Fruit fly (Drosophila melanogaster): ENCODE measurements around the gene Gas41.

Gene Gas41

dm6 chr2L:6956725-6957124 lies 6.7 kb upstream of the Gas41 start, which contains the start of the genes CG13775 and CG3430 (continued):
- TF ChIP-seq Hand (GFP tag; optimal IDR thresholded peaks at IDR 0.05) (no peak), Opbp (GFP tag; IDR thresholded peaks at IDR 0.05; ENCODE audit: partially characterized antibody) (peak; percentile 70; the same call in 2 of the 3 replicates), CG34422 (GFP tag; IDR thresholded peaks at IDR 0.05) (0 out of 3 replicates have a peak, but pooled peaks have one; percentile 45), kay (GFP tag; optimal IDR thresholded peaks at IDR 0.05) (no peak), ara (GFP tag; IDR thresholded peaks at IDR 0.05) (no peak), Drgx (GFP tag; IDR thresholded peaks at IDR 0.05) (no peak), Kr (GFP tag; optimal IDR thresholded peaks at IDR 0.05) (no peak), ac (GFP tag; optimal IDR thresholded peaks at IDR 0.05) (no peak), Xbp1 (GFP tag; optimal IDR thresholded peaks at IDR 0.05) (peak; percentile 19), Antp (GFP tag; optimal IDR thresholded peaks at IDR 0.05) (peak; percentile 62), Dll (GFP tag; IDR thresholded peaks at IDR 0.05; ENCODE audit: partially characterized antibody) (peak; percentile 69), TFAM (GFP tag; optimal IDR thresholded peaks at IDR 0.05) (no peak), Oaz (GFP tag; IDR thresholded peaks at IDR 0.05) (no peak), bowl (GFP tag; IDR thresholded peaks at IDR 0.05) (no peak), sens-2 (GFP tag; IDR thresholded peaks at IDR 0.05) (no peak), cwo (GFP tag; optimal IDR thresholded peaks at IDR 0.05) (no peak), insv (GFP tag; optimal IDR thresholded peaks at IDR 0.05) (peak in 1 of 2 experiments; percentile 7), crol (GFP tag; IDR thresholded peaks at IDR 0.05) (no peak), al (GFP tag; IDR thresholded peaks at IDR 0.05) (no peak), fu2 (GFP tag; optimal IDR thresholded peaks at IDR 0.05) (no peak), fd3F (GFP tag; optimal IDR thresholded peaks at IDR 0.05) (no peak), CG43689 (GFP tag; IDR thresholded peaks at IDR 0.05) (no peak), CG6254 (GFP tag; optimal IDR thresholded peaks at IDR 0.05) (no peak), seq (GFP tag; IDR thresholded peaks at IDR 0.05) (0 out of 2 replicates have a peak, but pooled peaks have one; percentile 45), CG6175 (GFP tag; IDR thresholded peaks at IDR 0.05) (no peak), CG8290 (GFP tag; optimal IDR thresholded peaks at IDR 0.05) (peak; percentile 3), CG8290 (tag; optimal IDR thresholded peaks at IDR 0.05) (peak in 1 of 2 experiments; percentile 62), unc-4 (GFP tag; IDR thresholded peaks at IDR 0.05; ENCODE audit: partially characterized antibody) (peak; percentile 72), nerfin-1 (tag; optimal IDR thresholded peaks at IDR 0.05) (peak; percentile 12), CG13287 (GFP tag; IDR thresholded peaks at IDR 0.05; ENCODE audit: partially characterized antibody) (peak; percentile 81), Taf1 (GFP tag; IDR thresholded peaks at IDR 0.05) (no peak), CG4424 (GFP tag; optimal IDR thresholded peaks at IDR 0.05) (peak; percentile 37), klu (GFP tag; IDR thresholded peaks at IDR 0.05) (0 out of 2 replicates have a peak, but pooled peaks have one; percentile 6), CG2202 (tag; optimal IDR thresholded peaks at IDR 0.05) (no peak), CG34224 (GFP tag; IDR thresholded peaks at IDR 0.05; ENCODE audit: partially characterized antibody) (peak; percentile 71), bcd (GFP tag; optimal IDR thresholded peaks at IDR 0.05) (no peak), CG12219 (GFP tag; optimal IDR thresholded peaks at IDR 0.05) (no peak), gcm2 (GFP tag; optimal IDR thresholded peaks at IDR 0.05) (no peak), schlank (tag; optimal IDR thresholded peaks at IDR 0.05) (no peak), phol (tag; optimal IDR thresholded peaks at IDR 0.05) (peak; percentile 53), her (GFP tag; optimal IDR thresholded peaks at IDR 0.05) (peak; percentile 52), CG17802 (tag; optimal IDR thresholded peaks at IDR 0.05) (no peak), pzg (GFP tag; optimal IDR thresholded peaks at IDR 0.05) (peak; percentile 78), ase (GFP tag; IDR thresholded peaks at IDR 0.05) (0 out of 3 replicates have a peak, but pooled peaks have one; percentile 16), gt (GFP tag; IDR thresholded peaks at IDR 0.05) (no peak), CG3281 (GFP tag; optimal IDR thresholded peaks at IDR 0.05) (peak; percentile 32), CG12769 (tag; optimal IDR thresholded peaks at IDR 0.05) (no peak), zf30C (GFP tag; optimal IDR thresholded peaks at IDR 0.05) (no peak), Usf (GFP tag; optimal IDR thresholded peaks at IDR 0.05) (no peak), Dad (GFP tag; optimal IDR thresholded peaks at IDR 0.05) (peak; percentile 27), mld (GFP tag; IDR thresholded peaks at IDR 0.05; ENCODE audit: partially characterized antibody) (0 out of 3 replicates have a peak, but pooled peaks have one; percentile 30)

All from whole organism, embryonic.